Worm (Caenorhabditis elegans): ENCODE measurements around the gene flcn-1.
A peak's percentile ranks its signal among the peaks of the same experiment; 100 is the strongest.
"Not testable (repeated sequence)": the region's sequence is repeated elsewhere in the genome, so short reads cannot be mapped to it uniquely, and the experiment has no call there.

flcn-1 gene

DNA sequence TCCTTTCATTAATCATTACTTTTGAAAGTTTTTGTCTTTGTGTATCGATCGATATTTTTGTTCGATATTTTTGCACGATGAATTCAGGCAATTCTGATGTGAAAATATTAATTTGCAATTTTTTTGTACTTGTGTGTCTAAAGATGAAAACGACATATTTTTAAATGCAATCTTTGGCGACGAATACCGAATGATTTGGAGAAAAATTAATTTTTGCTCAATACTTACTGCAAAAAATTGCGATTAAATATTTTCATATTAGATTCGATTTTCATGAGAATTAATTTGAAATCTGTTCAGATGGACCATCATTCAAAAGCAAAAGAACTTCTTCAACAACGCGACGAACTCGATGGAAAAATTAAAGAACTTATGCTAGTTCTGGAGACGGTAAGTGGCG, 26.8 kb upstream of the flcn-1 start, which contains the start of gene psmd-9:
psmd-9 (plus strand) TSS at position 301 of the 400 bp plus-strand sequence.
- TF ChIP-seq lin-11 (tag; optimal IDR thresholded peaks at IDR 0.05) (no peak), pag-3 (tag; optimal IDR thresholded peaks at IDR 0.05; ENCODE audit: borderline replicate concordance) (no peak), pax-1 (tag; optimal IDR thresholded peaks at IDR 0.05) (no peak), lim-6 (tag; optimal IDR thresholded peaks at IDR 0.05) (no peak), ceh-22 (tag; optimal IDR thresholded peaks at IDR 0.05) (no peak), ceh-24 (tag; optimal IDR thresholded peaks at IDR 0.05) (no peak), ztf-16 (tag; optimal IDR thresholded peaks at IDR 0.05) (no peak), eyg-1 (tag; optimal IDR thresholded peaks at IDR 0.05) (no peak), pat-9 (tag; optimal IDR thresholded peaks at IDR 0.05) (no peak), Y22D7AL.16 (tag; optimal IDR thresholded peaks at IDR 0.05) (no peak), tbx-2 (tag; optimal IDR thresholded peaks at IDR 0.05) (no peak), ceh-9 (tag; optimal IDR thresholded peaks at IDR 0.05) (no peak), ceh-30 (tag; optimal IDR thresholded peaks at IDR 0.05) (no peak), K09A11.1 (tag; optimal IDR thresholded peaks at IDR 0.05; ENCODE audit: insufficient read depth) (no peak)

- not testable (repeated sequence) for TF ChIP-seq pqm-1 (tag; optimal IDR thresholded peaks at IDR 0.05); T23F11.4 (GFP tag; optimal IDR thresholded peaks at IDR 0.05); tbx-7 (tag; optimal IDR thresholded peaks at IDR 0.05)
Measured at ce11 chrII:6907657-6908056, 20.9 kb upstream of the flcn-1 start, which contains the start of gene B0252.3. Gene B0252.3, minus strand, starts transcription at chrII:6907757.

DNA sequence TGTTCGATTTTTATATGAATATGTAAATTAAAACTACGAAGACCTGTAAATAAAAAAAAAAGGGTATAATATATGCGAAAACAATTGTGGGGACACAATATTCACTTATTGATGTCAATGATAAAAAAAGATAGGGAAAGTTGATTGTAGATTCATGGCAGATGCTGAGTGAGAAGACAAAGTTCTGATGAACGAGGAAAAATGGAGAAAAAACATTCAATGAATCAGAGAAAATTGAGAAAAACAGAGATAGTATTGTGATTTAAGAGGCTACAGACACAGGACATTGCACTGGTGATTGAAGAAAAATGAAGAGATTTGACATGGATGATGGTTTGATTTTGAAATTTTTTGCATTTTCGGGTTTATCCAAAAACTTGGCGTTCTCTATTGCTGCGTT, 19.9 kb upstream of the flcn-1 start:
- TF ChIP-seq pqm-1 (tag; optimal IDR thresholded peaks at IDR 0.05) (no peak), ztf-16 (tag; optimal IDR thresholded peaks at IDR 0.05) (no peak), F13H6.1 (tag; optimal IDR thresholded peaks at IDR 0.05) (no peak), pros-1 (tag; optimal IDR thresholded peaks at IDR 0.05) (no peak), pat-9 (tag; optimal IDR thresholded peaks at IDR 0.05) (no peak), ceh-6 (GFP tag; optimal IDR thresholded peaks at IDR 0.05) (no peak), unc-55 (GFP tag; optimal IDR thresholded peaks at IDR 0.05) (no peak), rnt-1 (tag; optimal IDR thresholded peaks at IDR 0.05) (no peak), nhr-232 (tag; optimal IDR thresholded peaks at IDR 0.05) (no peak)

DNA sequence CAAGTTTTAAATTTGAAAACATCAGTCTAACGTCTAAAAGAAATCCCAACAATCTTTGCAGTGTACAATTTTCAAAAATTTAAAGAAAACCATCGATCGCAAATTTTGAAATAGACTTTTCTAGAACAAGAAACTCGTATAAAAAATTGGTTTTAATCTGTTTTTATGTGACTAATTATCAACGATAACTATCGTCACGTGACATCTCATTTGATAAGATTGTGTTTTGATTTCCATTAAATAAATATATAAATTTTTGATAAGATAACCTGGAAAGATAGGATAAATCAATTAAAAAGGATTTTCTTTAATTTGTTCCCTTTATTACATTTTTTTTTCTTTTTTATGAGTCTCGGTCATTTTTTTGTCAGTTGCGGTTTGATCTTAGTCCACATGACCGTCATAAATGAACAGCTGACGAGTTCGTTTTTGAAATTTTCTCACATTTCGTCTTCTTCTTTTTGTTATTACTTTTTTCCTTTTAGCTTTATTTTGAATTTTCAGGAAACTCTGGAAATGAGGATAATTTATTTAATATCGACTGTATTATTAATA, 18.9 kb upstream of the flcn-1 start, which contains the start of gene asm-1:
asm-1 (plus strand) TSS at position 505 of the 555 bp plus-strand sequence.
- TF ChIP-seq ceh-18 (tag; optimal IDR thresholded peaks at IDR 0.05), result no peak
- peak; percentile 62 for TF ChIP-seq elt-2 (tag; optimal IDR thresholded peaks at IDR 0.05)

DNA sequence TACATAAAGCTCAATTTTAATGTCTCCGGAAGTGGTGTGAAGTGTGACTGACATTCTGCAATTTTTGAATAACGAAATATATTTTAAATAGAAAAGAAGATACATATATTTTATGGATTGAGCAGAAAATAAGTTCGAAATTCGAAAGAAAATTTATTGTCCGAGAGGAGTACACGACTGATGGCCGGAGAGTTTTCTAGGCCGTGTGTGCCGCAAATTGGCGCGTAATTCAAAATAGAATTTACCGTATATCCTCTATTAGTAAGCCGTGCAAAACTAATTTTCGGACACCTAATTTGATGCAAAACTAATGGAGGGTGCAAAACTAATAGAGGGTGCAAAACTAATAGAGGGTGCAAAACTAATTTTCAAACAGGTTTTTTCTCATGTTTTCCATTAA, 15.3 kb upstream of the flcn-1 start, which contains the start of gene cyn-10:
cyn-10 (minus strand) TSS at position 57 of the 400 bp plus-strand sequence.
- TF ChIP-seq pax-1 (tag; optimal IDR thresholded peaks at IDR 0.05) (no peak), unc-55 (GFP tag; optimal IDR thresholded peaks at IDR 0.05) (no peak), elt-4 (tag; optimal IDR thresholded peaks at IDR 0.05) (no peak), rnt-1 (tag; optimal IDR thresholded peaks at IDR 0.05) (peak; percentile 80), sox-2 (GFP tag; IDR thresholded peaks at IDR 0.05) (0 out of 2 replicates have a peak, but pooled peaks have one; percentile 16), unc-3 (GFP tag; conservative IDR thresholded peaks at IDR 0.05) (peak; percentile 61), unc-3 (tag; optimal IDR thresholded peaks at IDR 0.05) (peak; percentile 21), K09A11.1 (tag; optimal IDR thresholded peaks at IDR 0.05; ENCODE audit: insufficient read depth) (no peak), C38D4.7 (GFP tag; optimal IDR thresholded peaks at IDR 0.05) (no peak), lin-11 (tag; optimal IDR thresholded peaks at IDR 0.05) (no peak), C08G9.2 (tag; optimal IDR thresholded peaks at IDR 0.05) (peak; percentile 96), lim-6 (tag; optimal IDR thresholded peaks at IDR 0.05) (peak; percentile 66), hlh-8 (tag; optimal IDR thresholded peaks at IDR 0.05) (peak; percentile 91), ceh-18 (tag; optimal IDR thresholded peaks at IDR 0.05) (peak; percentile 22), pha-4 (tag; optimal IDR thresholded peaks at IDR 0.05) (no peak), ceh-24 (tag; optimal IDR thresholded peaks at IDR 0.05) (no peak), sdc-2 (tag; optimal IDR thresholded peaks at IDR 0.05) (no peak), unc-42 (tag; optimal IDR thresholded peaks at IDR 0.05) (peak; percentile 59), unc-86 (tag; optimal IDR thresholded peaks at IDR 0.05) (peak; percentile 42), pat-9 (tag; optimal IDR thresholded peaks at IDR 0.05) (no peak), gmeb-2 (tag; optimal IDR thresholded peaks at IDR 0.05) (peak; percentile 50), pha-2 (tag; optimal IDR thresholded peaks at IDR 0.05) (no peak), fkh-6 (tag; optimal IDR thresholded peaks at IDR 0.05) (peak; percentile 55), npax-4 (tag; optimal IDR thresholded peaks at IDR 0.05) (peak; percentile 5), che-1 (tag; optimal IDR thresholded peaks at IDR 0.05) (no peak), hlh-6 (tag; optimal IDR thresholded peaks at IDR 0.05) (no peak), ceh-2 (tag; optimal IDR thresholded peaks at IDR 0.05) (peak; percentile 95), hlh-30 (tag; optimal IDR thresholded peaks at IDR 0.05; ENCODE audit: insufficient read depth) (no peak)

Measured in whole organism, late embryonic.